Worm (Caenorhabditis elegans): Measurements from ENCODE around the gene C56E10.3.

DNA sequence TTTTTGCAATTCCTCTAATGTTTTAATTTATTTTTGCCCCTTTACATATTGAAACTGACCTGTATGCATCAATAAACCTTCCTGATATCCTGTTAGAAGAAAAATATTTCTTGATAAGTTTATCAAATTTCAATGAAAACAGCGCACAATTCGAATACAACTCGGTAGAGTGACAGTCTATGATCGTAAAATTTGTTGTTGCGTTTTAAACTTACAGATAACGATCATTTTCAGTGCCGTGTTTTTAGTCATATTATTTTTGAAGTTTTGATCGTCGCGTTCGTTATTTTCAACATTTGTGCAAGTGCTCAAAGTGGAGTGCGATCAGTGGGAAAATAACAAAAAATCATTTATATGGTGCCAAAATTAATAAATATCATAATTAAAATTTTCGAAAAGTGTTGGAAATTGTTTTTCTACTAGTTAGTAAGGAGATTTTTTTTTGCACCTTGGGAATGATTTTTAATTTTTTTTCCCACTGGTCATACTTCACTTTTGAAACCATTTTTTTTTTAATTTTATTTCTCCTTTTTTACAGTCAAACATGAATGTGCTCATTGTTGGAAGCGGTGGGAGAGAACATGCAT lies 29.0 kb downstream of the C56E10.3 start, which contains the start of gene F38B6.4:
- no peak for TF ChIP-seq nhr-23 (tag; optimal IDR thresholded peaks at IDR 0.05)
- TF ChIP-seq snpc-4 (tag; optimal IDR thresholded peaks at IDR 0.05): no peak
- TF ChIP-seq tbx-2 (tag; optimal IDR thresholded peaks at IDR 0.05): no peak
- no peak for TF ChIP-seq lin-15B (tag; optimal IDR thresholded peaks at IDR 0.05)
